Fruit fly (Drosophila melanogaster): ENCODE data around the gene Or85f.
A peak's percentile ranks its signal among the peaks of the same experiment; 100 is the strongest.

Or85f gene

dm6 chr3R:9418373-9419299 is 20.6 kb downstream of the Or85f start:
- TF ChIP-seq Atf3 (GFP tag; optimal IDR thresholded peaks at IDR 0.05), result no peak
- TF ChIP-seq CG9437 (GFP tag; optimal IDR thresholded peaks at IDR 0.05), result no peak
- peak in 1 of 2 experiments; percentile 98 for TF ChIP-seq Pdp1 (GFP tag; optimal IDR thresholded peaks at IDR 0.05)
- TF ChIP-seq crp (GFP tag; optimal IDR thresholded peaks at IDR 0.05), result no peak
- no peak for TF ChIP-seq Stat92E (GFP tag; optimal IDR thresholded peaks at IDR 0.05)
- no peak for TF ChIP-seq aop (GFP tag; IDR thresholded peaks at IDR 0.05)
- TF ChIP-seq ci (GFP tag; IDR thresholded peaks at IDR 0.05), result no peak
- TF ChIP-seq CG15479 (GFP tag; optimal IDR thresholded peaks at IDR 0.05), result peak; percentile 73
- TF ChIP-seq phol (tag; optimal IDR thresholded peaks at IDR 0.05), result no peak
- no peak for TF ChIP-seq sr (GFP tag; IDR thresholded peaks at IDR 0.05)
- no peak for TF ChIP-seq pum (GFP tag; optimal IDR thresholded peaks at IDR 0.05)
- TF ChIP-seq onecut (GFP tag; IDR thresholded peaks at IDR 0.05), result no peak
- no peak for TF ChIP-seq Max (GFP tag; optimal IDR thresholded peaks at IDR 0.05)
- TF ChIP-seq fu2 (GFP tag; optimal IDR thresholded peaks at IDR 0.05), result no peak
- peak; percentile 7 for TF ChIP-seq CG15514 (GFP tag; optimal IDR thresholded peaks at IDR 0.05)
- TF ChIP-seq ind (GFP tag; optimal IDR thresholded peaks at IDR 0.05), result no peak
- TF ChIP-seq pzg (GFP tag; optimal IDR thresholded peaks at IDR 0.05), result no peak
- TF ChIP-seq Usf (GFP tag; optimal IDR thresholded peaks at IDR 0.05), result no peak
- no peak for TF ChIP-seq Bteb2 (GFP tag; optimal IDR thresholded peaks at IDR 0.05)
- peak; percentile 7 for TF ChIP-seq kni (GFP tag; optimal IDR thresholded peaks at IDR 0.05)
- TF ChIP-seq Myb (GFP tag; optimal IDR thresholded peaks at IDR 0.05), result no peak
- no peak for TF ChIP-seq ems (GFP tag; optimal IDR thresholded peaks at IDR 0.05)
- TF ChIP-seq CG3838 (GFP tag; optimal IDR thresholded peaks at IDR 0.05), result no peak
- TF ChIP-seq CG11504 (tag; optimal IDR thresholded peaks at IDR 0.05), result no peak
- TF ChIP-seq ab (GFP tag; optimal IDR thresholded peaks at IDR 0.05), result no peak
- TF ChIP-seq CG9215 (GFP tag; IDR thresholded peaks at IDR 0.05), result no peak
- TF ChIP-seq Nf-YC (tag; optimal IDR thresholded peaks at IDR 0.05), result peak; percentile 10
- no peak for TF ChIP-seq Mrtf (GFP tag; IDR thresholded peaks at IDR 0.05)
- no peak for TF ChIP-seq crc (GFP tag; optimal IDR thresholded peaks at IDR 0.05)
- no peak for TF ChIP-seq CG2712 (tag; optimal IDR thresholded peaks at IDR 0.05)
- no peak for TF ChIP-seq dysf (GFP tag; IDR thresholded peaks at IDR 0.05)
- TF ChIP-seq CG12659 (GFP tag; optimal IDR thresholded peaks at IDR 0.05), result peak; percentile 13
- TF ChIP-seq CG9817 (tag; optimal IDR thresholded peaks at IDR 0.05), result no peak
- no peak for TF ChIP-seq CG7928 (GFP tag; optimal IDR thresholded peaks at IDR 0.05)
- no peak for TF ChIP-seq Ravus (GFP tag; IDR thresholded peaks at IDR 0.05)
- TF ChIP-seq fd96Cb (tag; optimal IDR thresholded peaks at IDR 0.05), result no peak
- peak in 1 of 2 experiments; percentile 68 for TF ChIP-seq eve (GFP tag; optimal IDR thresholded peaks at IDR 0.05)
- no peak for TF ChIP-seq klu (GFP tag; IDR thresholded peaks at IDR 0.05)
- no peak for TF ChIP-seq hbn (GFP tag; IDR thresholded peaks at IDR 0.05; ENCODE audit: partially characterized antibody)
- no peak for TF ChIP-seq CG12391 (tag; optimal IDR thresholded peaks at IDR 0.05)
- no peak for TF ChIP-seq Fer1 (GFP tag; optimal IDR thresholded peaks at IDR 0.05)
- TF ChIP-seq en (GFP tag; optimal IDR thresholded peaks at IDR 0.05), result no peak
- TF ChIP-seq gsb-n (tag; optimal IDR thresholded peaks at IDR 0.05), result no peak
- no peak for TF ChIP-seq unc-4 (GFP tag; IDR thresholded peaks at IDR 0.05; ENCODE audit: partially characterized antibody)
- no peak for TF ChIP-seq B-H1 (GFP tag; IDR thresholded peaks at IDR 0.05)
- peak; percentile 2 for TF ChIP-seq CG8089 (GFP tag; optimal IDR thresholded peaks at IDR 0.05)
- TF ChIP-seq Oaz (GFP tag; IDR thresholded peaks at IDR 0.05), result no peak
- no peak for TF ChIP-seq Fer2 (tag; optimal IDR thresholded peaks at IDR 0.05)
- TF ChIP-seq CG3163 (GFP tag; optimal IDR thresholded peaks at IDR 0.05), result peak; percentile 22
